Fruit fly (Drosophila melanogaster): ENCODE measurements around the gene stol.

DNA sequence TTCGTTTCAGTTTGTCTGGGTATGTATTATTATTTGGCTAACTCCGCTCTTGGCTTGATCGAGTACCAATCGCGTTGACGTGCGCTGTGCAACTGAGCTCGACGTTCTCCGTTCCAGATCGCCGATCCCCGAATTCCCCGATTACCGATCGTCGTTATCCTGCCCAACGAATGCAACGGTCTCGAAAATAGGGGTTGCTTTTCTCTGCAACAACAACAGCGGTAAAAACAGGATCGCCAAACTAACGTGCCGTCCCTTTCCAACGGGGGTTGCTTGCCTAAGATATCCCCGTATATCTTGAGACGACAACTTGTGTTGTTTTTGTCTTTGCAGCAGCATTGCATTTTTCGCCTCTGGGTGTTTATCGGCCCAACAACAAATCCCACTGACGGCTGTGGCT, 13.6 kb upstream of the stol start:
- TF ChIP-seq Clk (GFP tag; optimal IDR thresholded peaks at IDR 0.05) (no peak), CG33017 (tag; optimal IDR thresholded peaks at IDR 0.05) (no peak)

Measured in whole organism, adult.